Worm (Caenorhabditis elegans) whole organism, midembryonic: ENCODE measurements around the gene Y39B6A.3.
A peak's percentile ranks its signal among the peaks of the same experiment; 100 is the strongest.

Source experiments
- T22C8.4 ChIP-seq: fragments of 200-800 bp; sonication (Bioruptor generic); IDR thresholded peaks from 2 replicates; pipeline ENCODE4 v1.3.6; 2022; ENCODE audit warnings: missing genetic modification characterization, missing compliant biosample characterization
- cog-1 ChIP-seq: sonication (generic microtip); optimal IDR thresholded peaks from 2 replicates; lab custom pipeline; 2016; ENCODE audit warnings: missing genetic modification characterization, missing compliant biosample characterization
- flt-1 ChIP-seq: fragments of 200-800 bp; sonication (Bioruptor generic); IDR thresholded peaks from 2 replicates; pipeline ENCODE4 v1.3.6; 2022; ENCODE audit warnings: missing genetic modification characterization, missing compliant biosample characterization
- klf-2 ChIP-seq: fragments of 200-800 bp; sonication (Bioruptor generic); conservative IDR thresholded peaks from 2 replicates; pipeline ENCODE4 v1.3.6; 2022; ENCODE audit warnings: missing genetic modification reagents, missing genetic modification characterization, missing compliant biosample characterization
- med-1 ChIP-seq: sonication (generic microtip); optimal IDR thresholded peaks from 2 replicates; lab custom pipeline; 2017; ENCODE audit warnings: missing genetic modification characterization, mild to moderate bottlenecking, missing compliant biosample characterization, antibody characterized with exemption, missing genetic modification reagents; ENCODE audit not compliant: insufficient read depth
- ref-1 ChIP-seq: fragments of 200-800 bp; sonication (Bioruptor generic); conservative IDR thresholded peaks from 2 replicates; pipeline ENCODE4 v1.3.6; 2022; ENCODE audit warnings: missing genetic modification reagents, missing genetic modification characterization, missing compliant biosample characterization
- tab-1 ChIP-seq: fragments of 200-800 bp; sonication (Bioruptor generic); IDR thresholded peaks from 2 replicates; pipeline ENCODE4 v1.3.6; 2022; ENCODE audit warnings: missing genetic modification characterization, missing compliant biosample characterization
- ztf-23 ChIP-seq: fragments of 200-800 bp; sonication (Bioruptor generic); IDR thresholded peaks from 2 replicates; pipeline ENCODE4 v1.3.6; 2022; ENCODE audit warnings: missing genetic modification reagents, missing genetic modification characterization, missing compliant biosample characterization
- ztf-29 ChIP-seq: fragments of 200-800 bp; sonication (Bioruptor generic); IDR thresholded peaks from 2 replicates; pipeline ENCODE4 v1.3.6; 2022; ENCODE audit warnings: missing genetic modification reagents, missing genetic modification characterization, missing compliant biosample characterization

The Y39B6A.3 gene

DNA sequence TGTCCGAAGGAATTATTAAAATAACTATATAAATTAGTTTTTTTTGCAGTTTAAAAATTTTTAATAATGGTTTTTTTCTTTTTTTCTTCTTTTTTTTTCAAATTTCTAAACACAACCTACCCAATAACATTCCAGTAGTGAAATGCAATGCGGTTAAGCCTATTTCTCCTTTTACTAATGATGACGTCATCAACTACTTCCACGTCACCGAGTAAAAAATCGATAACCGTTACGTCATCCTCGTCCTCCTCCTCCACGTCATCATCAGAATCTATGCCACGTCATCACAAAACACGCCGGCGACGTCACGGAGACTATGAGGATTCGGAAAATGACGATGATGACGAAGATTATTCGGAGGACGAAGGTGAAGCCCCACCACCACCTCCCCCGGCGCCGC is 15.2 kb downstream of the Y39B6A.3 start, which contains the start of gene hot-2:
Gene hot-2, plus strand, starts transcription at position 134 of the 400 bp plus-strand sequence.
- TF ChIP-seq T22C8.4 (GFP tag; lab: Robert Waterston, UW) (no peak), klf-2 (GFP tag; lab: Robert Waterston, UW) (no peak), ref-1 (GFP tag; lab: Robert Waterston, UW) (no peak), flt-1 (GFP tag; lab: Robert Waterston, UW) (no peak)

DNA sequence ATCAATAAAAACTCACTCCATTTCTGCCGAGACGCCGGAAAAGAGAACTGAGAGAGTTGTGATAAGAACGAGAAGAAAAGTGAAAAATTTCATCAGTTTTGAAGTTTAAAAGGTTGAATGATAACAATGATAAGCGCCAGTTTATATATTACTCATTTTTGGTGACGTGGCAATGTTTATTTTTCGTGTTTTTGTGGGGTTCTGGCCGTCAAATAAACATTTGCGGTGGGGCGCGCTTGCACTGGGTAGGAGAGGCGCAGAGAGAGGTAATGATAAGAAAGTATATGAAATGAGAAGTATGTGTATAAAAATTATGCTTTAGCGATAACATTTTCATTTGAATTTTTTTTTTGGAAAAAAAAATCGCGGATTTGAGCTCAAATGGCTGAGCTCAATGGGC is 31.1 kb downstream of the Y39B6A.3 start, which contains the start of gene Y39B6A.5:
Gene Y39B6A.5, minus strand, starts transcription at position 214 of the 400 bp plus-strand sequence.
- TF ChIP-seq cog-1 (tag; lab: Kevin White, UChicago) (no peak), klf-2 (GFP tag; lab: Robert Waterston, UW) (no peak), ref-1 (GFP tag; lab: Robert Waterston, UW) (no peak), tab-1 (GFP tag; lab: Robert Waterston, UW) (no peak), flt-1 (GFP tag; lab: Robert Waterston, UW) (no peak), T22C8.4 (GFP tag; lab: Robert Waterston, UW) (no peak), ztf-23 (GFP tag; lab: Robert Waterston, UW) (no peak), ztf-29 (GFP tag; lab: Robert Waterston, UW) (no peak), med-1 (GFP tag; lab: Kevin White, UChicago) (no peak)

DNA sequence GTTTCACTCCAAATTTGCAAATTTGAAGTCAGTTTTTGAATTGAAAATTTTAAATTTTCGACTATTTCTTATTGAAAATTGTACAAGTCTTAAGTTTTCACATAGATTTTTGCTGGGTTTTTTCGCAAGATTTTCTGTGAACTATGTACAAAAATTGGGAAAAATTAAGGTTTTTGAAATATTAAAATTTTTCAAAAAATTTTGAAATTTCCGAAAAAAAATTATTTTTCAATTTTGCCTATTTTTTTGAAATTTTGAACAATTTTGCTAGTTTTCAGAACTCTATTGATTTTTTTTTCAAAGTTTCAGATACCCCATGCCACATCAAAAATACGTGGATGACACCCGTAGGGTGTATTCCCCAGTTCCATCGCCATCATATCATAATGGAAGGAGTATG is 36.0 kb downstream of the Y39B6A.3 start, which contains the start of gene tsp-13:
Gene tsp-13, plus strand, starts transcription at position 301 of the 400 bp plus-strand sequence.
- TF ChIP-seq klf-2 (GFP tag; lab: Robert Waterston, UW) = no peak
- no peak for TF ChIP-seq ztf-29 (GFP tag; lab: Robert Waterston, UW)
- no peak for TF ChIP-seq ref-1 (GFP tag; lab: Robert Waterston, UW)
- no peak for TF ChIP-seq T22C8.4 (GFP tag; lab: Robert Waterston, UW)

- TF ChIP-seq tab-1 (GFP tag; lab: Robert Waterston, UW) (no peak), ref-1 (GFP tag; lab: Robert Waterston, UW) (no peak), klf-2 (GFP tag; lab: Robert Waterston, UW) (no peak), cog-1 (tag; lab: Kevin White, UChicago) (no peak), ztf-23 (GFP tag; lab: Robert Waterston, UW) (no peak), flt-1 (GFP tag; lab: Robert Waterston, UW) (no peak), T22C8.4 (GFP tag; lab: Robert Waterston, UW) (no peak), ztf-29 (GFP tag; lab: Robert Waterston, UW) (no peak), med-1 (GFP tag; lab: Kevin White, UChicago) (no peak)
Measured at ce11 chrV:19153244-19153643, 36.6 kb downstream of the Y39B6A.3 start.

DNA sequence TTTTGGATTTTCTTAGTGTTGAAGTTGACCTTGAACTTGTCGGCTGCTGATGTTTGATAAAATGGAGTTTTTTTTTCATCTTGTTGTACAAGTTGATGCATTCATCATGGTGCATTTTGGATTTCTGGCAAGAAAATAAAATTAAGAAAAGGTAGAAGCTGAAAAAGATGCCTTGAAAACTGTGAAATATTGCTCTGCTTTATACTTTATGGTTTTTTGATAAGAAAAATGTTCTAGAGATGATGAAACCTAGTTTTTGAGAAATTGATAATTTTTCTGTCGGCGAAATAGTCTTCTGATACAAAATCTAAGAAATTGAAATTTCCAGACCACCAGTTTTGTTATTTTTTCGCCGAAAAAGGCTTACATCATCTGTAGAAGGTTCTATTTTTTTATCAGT is 37.5 kb downstream of the Y39B6A.3 start, which contains the start of gene Y39B6A.69:
Gene Y39B6A.69, minus strand, starts transcription at position 101 of the 400 bp plus-strand sequence.
- no peak for TF ChIP-seq med-1 (GFP tag; lab: Kevin White, UChicago)
- no peak for TF ChIP-seq flt-1 (GFP tag; lab: Robert Waterston, UW)
- no peak for TF ChIP-seq ztf-23 (GFP tag; lab: Robert Waterston, UW)
- no peak for TF ChIP-seq ref-1 (GFP tag; lab: Robert Waterston, UW)
- TF ChIP-seq tab-1 (GFP tag; lab: Robert Waterston, UW) = no peak
- TF ChIP-seq klf-2 (GFP tag; lab: Robert Waterston, UW) = no peak
- no peak for TF ChIP-seq ztf-29 (GFP tag; lab: Robert Waterston, UW)
- TF ChIP-seq cog-1 (tag; lab: Kevin White, UChicago) = no peak
- no peak for TF ChIP-seq T22C8.4 (GFP tag; lab: Robert Waterston, UW)

DNA sequence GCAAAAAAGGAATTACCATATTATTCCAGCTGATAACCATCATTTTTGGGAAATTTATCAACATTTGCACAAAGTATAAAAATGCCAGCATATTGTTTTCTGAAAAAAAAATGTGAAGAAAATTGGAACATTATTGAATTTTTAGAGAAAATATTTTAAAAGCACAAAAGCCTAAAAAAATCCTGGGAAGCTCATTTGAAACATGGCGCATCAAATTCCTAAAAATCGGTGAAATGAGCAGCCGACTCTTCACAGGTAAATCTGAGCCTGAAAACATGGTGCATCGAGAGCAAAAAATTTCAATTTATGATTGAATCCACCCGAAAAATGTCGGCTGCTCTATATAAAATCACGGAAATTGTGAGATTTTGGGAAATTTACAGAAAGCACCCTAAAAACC is 40.8 kb downstream of the Y39B6A.3 start, which contains the start of gene Y39B6A.7:
Gene Y39B6A.7, minus strand, starts transcription at position 101 of the 400 bp plus-strand sequence.
- no peak for TF ChIP-seq flt-1 (GFP tag; lab: Robert Waterston, UW)
- TF ChIP-seq cog-1 (tag; lab: Kevin White, UChicago) = no peak
- no peak for TF ChIP-seq ref-1 (GFP tag; lab: Robert Waterston, UW)
- no peak for TF ChIP-seq T22C8.4 (GFP tag; lab: Robert Waterston, UW)
- TF ChIP-seq ztf-23 (GFP tag; lab: Robert Waterston, UW) = no peak
- TF ChIP-seq klf-2 (GFP tag; lab: Robert Waterston, UW) = no peak
- no peak for TF ChIP-seq tab-1 (GFP tag; lab: Robert Waterston, UW)
- no peak for TF ChIP-seq med-1 (GFP tag; lab: Kevin White, UChicago)
- no peak for TF ChIP-seq ztf-29 (GFP tag; lab: Robert Waterston, UW)

DNA sequence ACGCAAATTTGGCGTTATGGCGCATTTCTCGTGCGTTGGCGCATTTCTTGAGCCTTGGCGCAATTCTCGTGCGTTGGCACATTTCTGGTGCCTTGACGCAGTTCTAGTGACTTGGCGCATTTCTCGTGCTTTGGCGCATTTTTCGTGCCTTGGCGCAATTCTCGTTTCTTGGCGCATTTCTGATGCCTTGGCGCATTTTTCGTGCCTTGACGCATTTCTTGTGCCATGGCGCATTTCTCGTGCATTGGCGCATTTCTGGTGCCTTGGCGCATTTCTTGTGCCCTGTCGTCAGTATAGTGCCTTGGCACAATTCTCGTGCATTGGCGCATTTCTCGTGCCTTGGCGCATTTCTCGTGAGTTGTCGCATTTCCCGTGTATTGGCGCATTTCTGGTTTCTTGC is 41.5 kb downstream of the Y39B6A.3 start:
- no peak for TF ChIP-seq cog-1 (tag; lab: Kevin White, UChicago)
- TF ChIP-seq klf-2 (GFP tag; lab: Robert Waterston, UW) = no peak
- no peak for TF ChIP-seq tab-1 (GFP tag; lab: Robert Waterston, UW)
- TF ChIP-seq ztf-29 (GFP tag; lab: Robert Waterston, UW) = no peak
- no peak for TF ChIP-seq ztf-23 (GFP tag; lab: Robert Waterston, UW)
- TF ChIP-seq T22C8.4 (GFP tag; lab: Robert Waterston, UW) = no peak
- TF ChIP-seq med-1 (GFP tag; lab: Kevin White, UChicago) = no peak
- no peak for TF ChIP-seq ref-1 (GFP tag; lab: Robert Waterston, UW)
- TF ChIP-seq flt-1 (GFP tag; lab: Robert Waterston, UW) = no peak

DNA sequence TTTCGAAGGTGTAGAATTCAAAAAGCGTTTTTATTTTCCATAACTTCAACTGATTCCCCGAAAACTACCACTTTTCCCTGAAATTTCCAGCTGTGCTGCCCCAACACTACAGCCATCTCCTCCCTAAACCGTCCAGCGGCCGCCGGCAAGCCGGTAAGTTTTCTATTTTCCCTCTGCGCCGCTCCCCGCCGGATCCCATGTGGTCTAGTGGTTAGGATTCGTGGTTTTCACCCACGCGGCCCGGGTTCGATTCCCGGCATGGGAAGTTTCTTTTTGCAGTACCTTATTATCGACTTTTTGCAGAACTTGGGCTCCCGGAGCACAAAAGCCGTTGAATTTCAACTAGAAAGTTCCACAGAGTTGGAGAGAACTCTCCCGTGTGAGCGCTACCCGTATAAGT is 47.2 kb downstream of the Y39B6A.3 start:
- TF ChIP-seq flt-1 (GFP tag; lab: Robert Waterston, UW) (peak; percentile 44; the same call in 1 of the 2 replicates), ref-1 (GFP tag; lab: Robert Waterston, UW) (no peak), tab-1 (GFP tag; lab: Robert Waterston, UW) (no peak), klf-2 (GFP tag; lab: Robert Waterston, UW) (no peak), ztf-23 (GFP tag; lab: Robert Waterston, UW) (peak; percentile 49; the same call in 1 of the 2 replicates), ztf-29 (GFP tag; lab: Robert Waterston, UW) (no peak), med-1 (GFP tag; lab: Kevin White, UChicago) (no peak), cog-1 (tag; lab: Kevin White, UChicago) (no peak), T22C8.4 (GFP tag; lab: Robert Waterston, UW) (no peak; the same call in 1 of the 2 replicates)

ce11 chrV:19140495-19140894 is 49.3 kb downstream of the Y39B6A.3 start, which contains the start of gene cpg-23:
Gene cpg-23 (plus strand): TSS chrV:19140795.
- TF ChIP-seq tab-1 (GFP tag; lab: Robert Waterston, UW) (no peak), ztf-29 (GFP tag; lab: Robert Waterston, UW) (no peak), ztf-23 (GFP tag; lab: Robert Waterston, UW) (no peak), med-1 (GFP tag; lab: Kevin White, UChicago) (no peak), ref-1 (GFP tag; lab: Robert Waterston, UW) (no peak), cog-1 (tag; lab: Kevin White, UChicago) (no peak), klf-2 (GFP tag; lab: Robert Waterston, UW) (no peak), flt-1 (GFP tag; lab: Robert Waterston, UW) (no peak)
